Worm (Caenorhabditis elegans): ENCODE measurements around the gene grl-14.

ce11 chrV:20873144-20873543 lies 47.8 kb downstream of the grl-14 start:
- TF ChIP-seq ama-1 (optimal IDR thresholded peaks at IDR 0.05) = no peak
- TF ChIP-seq tbx-37 (GFP tag; conservative IDR thresholded peaks at IDR 0.05) = no peak
- no peak for TF ChIP-seq sea-1 (GFP tag; conservative IDR thresholded peaks at IDR 0.05)
- TF ChIP-seq hmg-4 (GFP tag; optimal IDR thresholded peaks at IDR 0.05) = no peak
- no peak for TF ChIP-seq flt-1 (GFP tag; IDR thresholded peaks at IDR 0.05)
- TF ChIP-seq scrt-1 (GFP tag; IDR thresholded peaks at IDR 0.05) = no peak
- no peak for TF ChIP-seq pes-1 (GFP tag; IDR thresholded peaks at IDR 0.05)
- TF ChIP-seq tbx-11 (GFP tag; IDR thresholded peaks at IDR 0.05) = no peak
- no peak for TF ChIP-seq ets-7 (tag; optimal IDR thresholded peaks at IDR 0.05)
- TF ChIP-seq aly-1 (tag; optimal IDR thresholded peaks at IDR 0.05) = no peak
- TF ChIP-seq F13C5.2 (tag; optimal IDR thresholded peaks at IDR 0.05) = no peak

All from whole organism, early embryonic.